Worm (Caenorhabditis elegans) whole organism, mixed stage, embryonic: ENCODE results near the gene F47B10.5.

ENCODE experiments used
- lin-13 ChIP-seq: fragments of 150-350 bp; optimal IDR thresholded peaks from 2 replicates; lab custom pipeline; 2014; ENCODE audit warnings: missing biosample characterization, missing genetic modification characterization
- snpc-4 ChIP-seq: fragments of 150-350 bp; optimal IDR thresholded peaks from 2 replicates; lab custom pipeline; 2014; ENCODE audit warnings: missing biosample characterization, missing genetic modification characterization
- tbx-8 ChIP-seq: fragments of 200-800 bp; sonication (Bioruptor generic); optimal IDR thresholded peaks from 2 replicates; lab custom pipeline; 2018; ENCODE audit warnings: mild to moderate bottlenecking, missing genetic modification characterization, moderate library complexity, missing compliant biosample characterization
- ztf-11 ChIP-seq: fragments of 150-350 bp; optimal IDR thresholded peaks from 2 replicates; lab custom pipeline; 2014; ENCODE audit warnings: missing biosample characterization, missing genetic modification characterization

DNA sequence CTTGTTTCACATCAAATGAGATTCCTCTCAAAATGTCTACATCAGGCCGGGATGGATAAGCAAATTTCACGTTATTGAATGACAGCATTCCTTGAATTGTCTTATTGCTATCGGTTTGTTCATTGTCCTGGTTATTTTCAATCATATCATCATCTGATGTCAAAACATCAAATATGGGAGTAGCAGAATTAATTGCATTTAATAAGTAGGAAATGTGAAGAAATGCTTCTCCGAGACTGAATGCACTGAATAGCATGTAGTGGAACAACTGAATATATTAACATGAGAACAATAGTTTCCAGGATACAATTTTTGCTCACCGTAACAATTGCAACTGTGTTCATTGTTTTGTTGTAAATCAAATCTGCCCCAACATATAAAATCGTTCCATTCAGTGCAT is 27.8 kb downstream of the F47B10.5 start:
- TF ChIP-seq lin-13 (tag; lab: Kevin White, UChicago) (no peak), ztf-11 (tag; lab: Kevin White, UChicago) (no peak), snpc-4 (tag; lab: Kevin White, UChicago) (no peak), tbx-8 (no peak)
